Worm (Caenorhabditis elegans) whole organism, L4 larva: ENCODE data around the gene ham-1.
A peak's percentile ranks its signal among the peaks of the same experiment; 100 is the strongest.

ENCODE experiments used
- F26F4.8 ChIP-seq: fragments of 200-800 bp; sonication (Bioruptor generic); conservative IDR thresholded peaks from 2 replicates; pipeline ENCODE4 v1.3.6; 2022; ENCODE audit warnings: missing genetic modification characterization, missing compliant biosample characterization
- F37D6.2 ChIP-seq: sonication (generic microtip); optimal IDR thresholded peaks from 2 replicates; lab custom pipeline; 2016; ENCODE audit warnings: mild to moderate bottlenecking, missing genetic modification characterization, missing compliant biosample characterization
- F49E8.2 ChIP-seq: sonication (generic microtip); optimal IDR thresholded peaks from 2 replicates; lab custom pipeline; 2016; ENCODE audit warnings: missing compliant biosample characterization, mild to moderate bottlenecking, missing genetic modification characterization, borderline replicate concordance
- R02D3.7 ChIP-seq: fragments of 150-350 bp; sonication (generic microtip); optimal IDR thresholded peaks from 3 replicates; lab custom pipeline; 2014; ENCODE audit warnings: missing biosample characterization, missing genetic modification characterization
- Y75B8A.6 ChIP-seq: fragments of 200-800 bp; sonication (Bioruptor generic); IDR thresholded peaks from 2 replicates; pipeline ENCODE4 v1.3.6; 2022; ENCODE audit warnings: missing genetic modification reagents, missing genetic modification characterization, missing compliant biosample characterization
- ZK546.5 ChIP-seq, 2 experiments: sonication (generic microtip); optimal IDR thresholded peaks; 2 replicates each; lab custom pipeline; 2017; ENCODE audit warnings: missing biosample characterization in 2 of 2, missing genetic modification characterization in 2 of 2
- arid-1 ChIP-seq: fragments of 200-800 bp; sonication (Bioruptor generic); conservative IDR thresholded peaks from 2 replicates; pipeline ENCODE4 v1.3.6; 2022; ENCODE audit warnings: missing genetic modification reagents, missing genetic modification characterization, missing compliant biosample characterization
- ceh-28 ChIP-seq: fragments of 150-350 bp; optimal IDR thresholded peaks from 2 replicates; lab custom pipeline; 2014; ENCODE audit warnings: missing biosample characterization, missing genetic modification reagents, missing genetic modification characterization
- ceh-32 ChIP-seq: sonication (generic microtip); optimal IDR thresholded peaks from 2 replicates; lab custom pipeline; 2016; ENCODE audit warnings: mild to moderate bottlenecking, missing genetic modification characterization, missing compliant biosample characterization; ENCODE audit not compliant: poor library complexity
- ceh-44 ChIP-seq: fragments of 200-800 bp; sonication (Bioruptor generic); IDR thresholded peaks from 2 replicates; pipeline ENCODE4 v1.3.6; 2022; ENCODE audit warnings: missing genetic modification reagents, missing genetic modification characterization, missing compliant biosample characterization
- daf-12 ChIP-seq: fragments of 150-350 bp; optimal IDR thresholded peaks from 2 replicates; lab custom pipeline; 2014; ENCODE audit warnings: missing biosample characterization, missing genetic modification reagents, missing genetic modification characterization
- daf-19 ChIP-seq: fragments of 200-800 bp; sonication (Bioruptor generic); conservative IDR thresholded peaks from 2 replicates; pipeline ENCODE4 v1.3.6; 2022; ENCODE audit warnings: missing genetic modification characterization, missing compliant biosample characterization
- dmd-8 ChIP-seq: fragments of 200-800 bp; sonication (Bioruptor generic); IDR thresholded peaks from 2 replicates; pipeline ENCODE4 v1.3.6; 2022; ENCODE audit warnings: missing genetic modification characterization, missing compliant biosample characterization
- dpl-1 ChIP-seq: fragments of 150-350 bp; optimal IDR thresholded peaks from 2 replicates; lab custom pipeline; 2014; ENCODE audit warnings: missing biosample characterization, missing genetic modification reagents, missing genetic modification characterization
- duxl-1 ChIP-seq: sonication (generic microtip); optimal IDR thresholded peaks from 2 replicates; lab custom pipeline; 2016; ENCODE audit warnings: mild to moderate bottlenecking, missing genetic modification characterization, moderate library complexity, missing compliant biosample characterization; ENCODE audit not compliant: poor library complexity
- dve-1 ChIP-seq: sonication (generic microtip); optimal IDR thresholded peaks from 2 replicates; lab custom pipeline; 2017; ENCODE audit warnings: antibody characterized with exemption, mild to moderate bottlenecking, missing genetic modification characterization, missing compliant biosample characterization; ENCODE audit not compliant: insufficient read depth
- egl-43 ChIP-seq: fragments of 200-800 bp; sonication (Bioruptor generic); IDR thresholded peaks from 2 replicates; pipeline ENCODE4 v1.3.6; 2022; ENCODE audit warnings: missing genetic modification reagents, missing genetic modification characterization, missing compliant biosample characterization
- fkh-10 ChIP-seq: fragments of 150-350 bp; optimal IDR thresholded peaks from 2 replicates; lab custom pipeline; 2014; ENCODE audit warnings: missing biosample characterization, missing genetic modification reagents, missing genetic modification characterization
- gei-8 ChIP-seq: fragments of 200-800 bp; sonication (Bioruptor generic); optimal IDR thresholded peaks from 2 replicates; lab custom pipeline; 2018; ENCODE audit warnings: mild to moderate bottlenecking, missing genetic modification characterization, missing compliant biosample characterization
- lim-7 ChIP-seq: fragments of 200-800 bp; sonication (Bioruptor generic); IDR thresholded peaks from 2 replicates; pipeline ENCODE4 v1.3.6; 2022; ENCODE audit warnings: missing genetic modification characterization, missing compliant biosample characterization
- lin-1 ChIP-seq: fragments of 200-800 bp; sonication (Bioruptor generic); IDR thresholded peaks from 2 replicates; pipeline ENCODE4 v1.3.6; 2022; ENCODE audit warnings: missing genetic modification reagents, missing genetic modification characterization, missing compliant biosample characterization
- lsy-2 ChIP-seq, 2 experiments: fragments of 150-350 bp in 1 of 2; sonication (generic microtip) in 1 of 2; optimal IDR thresholded peaks; 2 replicates each; lab custom pipeline; 2014 to 2017; ENCODE audit warnings: missing biosample characterization in 2 of 2, missing genetic modification characterization in 2 of 2
- madf-9 ChIP-seq: fragments of 200-800 bp; sonication (Bioruptor generic); conservative IDR thresholded peaks from 2 replicates; pipeline ENCODE4 v1.3.6; 2022; ENCODE audit warnings: missing genetic modification reagents, missing genetic modification characterization, missing compliant biosample characterization
- mdl-1 ChIP-seq, 2 experiments: fragments of 150-350 bp in 1 of 2; sonication (generic microtip) in 1 of 2; optimal IDR thresholded peaks; 2 replicates each; lab custom pipeline; 2014 to 2017; ENCODE audit warnings: missing biosample characterization in 2 of 2, missing genetic modification characterization in 2 of 2
- mdt-29 ChIP-seq: fragments of 200-800 bp; sonication (Bioruptor generic); IDR thresholded peaks from 2 replicates; pipeline ENCODE4 v1.3.6; 2022; ENCODE audit warnings: missing genetic modification reagents, missing genetic modification characterization, missing compliant biosample characterization
- mep-1 ChIP-seq: fragments of 150-350 bp; sonication (generic microtip); optimal IDR thresholded peaks from 3 replicates; lab custom pipeline; 2014; ENCODE audit warnings: missing biosample characterization, missing genetic modification characterization
- mes-2 ChIP-seq: sonication (generic microtip); optimal IDR thresholded peaks from 2 replicates; lab custom pipeline; 2016; ENCODE audit warnings: missing genotype, mild to moderate bottlenecking, missing genetic modification characterization, missing compliant biosample characterization; ENCODE audit not compliant: poor library complexity, severe bottlenecking
- mxl-3 ChIP-seq: fragments of 200-800 bp; sonication (Bioruptor generic); optimal IDR thresholded peaks from 2 replicates; lab custom pipeline; 2018; ENCODE audit warnings: mild to moderate bottlenecking, missing genetic modification characterization, missing compliant biosample characterization
- nhr-102 ChIP-seq: sonication (generic microtip); optimal IDR thresholded peaks from 2 replicates; lab custom pipeline; 2016; ENCODE audit warnings: mild to moderate bottlenecking, missing genetic modification characterization, moderate library complexity, missing compliant biosample characterization
- nhr-11 ChIP-seq: fragments of 150-350 bp; optimal IDR thresholded peaks from 2 replicates; lab custom pipeline; 2014; ENCODE audit warnings: missing biosample characterization, missing genetic modification characterization
- nhr-111 ChIP-seq: fragments of 200-800 bp; sonication (Bioruptor generic); optimal IDR thresholded peaks from 2 replicates; lab custom pipeline; 2018; ENCODE audit warnings: mild to moderate bottlenecking, missing genetic modification characterization, missing compliant biosample characterization
- nhr-42 ChIP-seq: fragments of 200-800 bp; sonication (Bioruptor generic); IDR thresholded peaks from 2 replicates; pipeline ENCODE4 v1.3.6; 2022; ENCODE audit warnings: missing genetic modification characterization, missing compliant biosample characterization
- nhr-48 ChIP-seq: sonication (generic microtip); optimal IDR thresholded peaks from 2 replicates; lab custom pipeline; 2016; ENCODE audit warnings: mild to moderate bottlenecking, missing genetic modification characterization, missing compliant biosample characterization
- nhr-77 ChIP-seq: fragments of 150-350 bp; optimal IDR thresholded peaks from 2 replicates; lab custom pipeline; 2014; ENCODE audit warnings: missing biosample characterization, missing genetic modification characterization
- php-3 ChIP-seq: fragments of 200-800 bp; sonication (Bioruptor generic); IDR thresholded peaks from 2 replicates; pipeline ENCODE4 v1.3.6; 2022; ENCODE audit warnings: missing genetic modification reagents, missing genetic modification characterization, missing compliant biosample characterization
- rbr-2 ChIP-seq: sonication (generic microtip); optimal IDR thresholded peaks from 2 replicates; lab custom pipeline; 2016; ENCODE audit warnings: missing genotype, missing genetic modification characterization, missing compliant biosample characterization
- set-16 ChIP-seq: fragments of 200-800 bp; sonication (Bioruptor generic); IDR thresholded peaks from 2 replicates; pipeline ENCODE4 v1.3.6; 2022; ENCODE audit warnings: missing genetic modification reagents, missing genetic modification characterization, missing compliant biosample characterization
- tra-1 ChIP-seq: fragments of 200-800 bp; sonication (Bioruptor generic); IDR thresholded peaks from 2 replicates; pipeline ENCODE4 v1.3.6; 2022; ENCODE audit warnings: missing genetic modification reagents, missing genetic modification characterization, missing compliant biosample characterization
- vab-7 ChIP-seq: fragments of 200-800 bp; sonication (Bioruptor generic); IDR thresholded peaks from 2 replicates; pipeline ENCODE4 v1.3.6; 2022; ENCODE audit warnings: missing genetic modification reagents, missing genetic modification characterization, missing compliant biosample characterization
- zfp-2 ChIP-seq: sonication (generic microtip); optimal IDR thresholded peaks from 2 replicates; lab custom pipeline; 2016; ENCODE audit warnings: mild to moderate bottlenecking, missing genetic modification characterization, missing compliant biosample characterization
- zfp-3 ChIP-seq: fragments of 200-800 bp; sonication (Bioruptor generic); conservative IDR thresholded peaks from 2 replicates; pipeline ENCODE4 v1.3.6; 2022; ENCODE audit warnings: missing genetic modification reagents, missing genetic modification characterization, missing compliant biosample characterization
- zip-2 ChIP-seq: fragments of 150-350 bp; optimal IDR thresholded peaks from 2 replicates; lab custom pipeline; 2014; ENCODE audit warnings: missing biosample characterization, missing genetic modification characterization
- ztf-7 ChIP-seq: fragments of 150-350 bp; optimal IDR thresholded peaks from 2 replicates; lab custom pipeline; 2014; ENCODE audit warnings: missing biosample characterization, missing genetic modification characterization

The ham-1 gene

DNA sequence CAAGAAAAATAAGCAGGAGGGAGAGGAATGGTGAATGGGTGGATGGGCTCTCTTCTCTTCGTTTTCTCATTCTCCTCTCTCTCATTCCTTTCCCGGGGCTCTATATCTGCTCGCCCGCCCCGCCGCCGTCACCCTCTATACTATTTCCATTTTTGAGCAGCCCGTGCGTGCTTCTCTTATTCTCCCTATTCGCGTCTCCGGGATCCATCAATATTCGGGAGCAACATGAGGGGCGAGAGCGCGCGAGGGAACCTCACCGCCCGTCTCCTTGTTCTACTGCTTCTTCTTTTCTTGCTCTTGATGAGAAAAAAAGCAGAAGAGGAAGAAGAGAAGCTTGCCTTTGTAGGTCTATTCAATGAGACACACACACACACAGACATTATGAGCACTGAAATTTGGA is 42.2 kb downstream of the ham-1 start (continued):
- TF ChIP-seq R02D3.7 (tag; lab: Kevin White, UChicago) (no peak), F37D6.2 (peak; percentile 2), zfp-3 (GFP tag; lab: Robert Waterston, UW) (no peak), dpl-1 (GFP tag; lab: Kevin White, UChicago) (no peak), set-16 (GFP tag; lab: Robert Waterston, UW) (peak; percentile 54; the same call in 1 of the 2 replicates), zfp-2 (tag; lab: Kevin White, UChicago) (no peak), dmd-8 (GFP tag; lab: Robert Waterston, UW) (no peak), ceh-32 (tag; lab: Kevin White, UChicago) (no peak), mdl-1 (tag; optimal IDR thresholded peaks at IDR 0.05; lab: Kevin White, UChicago) (peak in 1 of 2 experiments; percentile 2), ceh-44 (no peak)
- TF ChIP-seq, all 104 proteins: peak for 12

DNA sequence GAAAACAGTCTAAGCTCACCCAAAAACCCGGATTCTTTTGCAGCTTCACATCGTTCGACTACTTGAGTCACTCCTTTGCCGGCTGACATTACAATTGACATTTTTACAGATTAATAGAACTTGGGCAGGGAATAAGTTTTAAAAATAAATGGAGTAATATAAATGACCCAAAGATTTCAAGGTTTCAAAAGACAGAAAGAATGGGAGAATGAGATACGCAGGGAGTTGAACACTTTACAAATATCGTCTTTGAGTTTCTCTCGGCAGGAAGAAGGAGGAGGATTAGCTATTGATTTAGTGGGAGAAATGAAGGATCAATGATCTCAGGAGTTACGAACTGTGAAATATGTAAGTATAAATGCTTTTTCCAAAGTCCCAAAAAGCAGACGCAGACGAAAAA is 44.0 kb downstream of the ham-1 start, which contains the start of gene K08E7.8:
Gene K08E7.8, minus strand, starts transcription at position 101 of the 400 bp plus-strand sequence.
- TF ChIP-seq ceh-28 (tag; lab: Kevin White, UChicago) (no peak), dve-1 (no peak), Y75B8A.6 (GFP tag; lab: Robert Waterston, UW) (no peak)

DNA sequence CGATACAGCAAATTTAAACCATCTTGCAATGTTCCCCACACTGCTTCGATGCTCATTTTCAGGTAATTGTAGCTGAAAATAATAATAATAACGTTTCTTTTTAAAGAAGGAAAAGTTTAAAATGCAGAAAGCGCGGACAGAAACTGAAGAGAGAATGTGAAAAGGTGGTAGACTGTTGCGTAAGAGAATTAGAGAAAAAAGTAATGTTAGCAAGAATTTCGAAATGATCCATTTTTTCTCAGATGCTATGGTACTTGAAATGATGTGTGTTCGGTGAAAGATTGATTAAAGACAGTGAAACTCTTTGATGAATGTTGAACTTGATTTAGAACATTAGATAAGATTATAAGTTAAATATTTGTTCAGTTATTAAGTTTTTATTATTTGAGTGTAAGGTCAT is 48.4 kb downstream of the ham-1 start, which contains the start of gene cul-6:
Gene cul-6, minus strand, starts transcription at position 79 of the 400 bp plus-strand sequence.
- TF ChIP-seq lin-1 (GFP tag; lab: Robert Waterston, UW) = no peak
- no peak for TF ChIP-seq arid-1
- TF ChIP-seq mep-1 (tag; lab: Kevin White, UChicago) = no peak

DNA sequence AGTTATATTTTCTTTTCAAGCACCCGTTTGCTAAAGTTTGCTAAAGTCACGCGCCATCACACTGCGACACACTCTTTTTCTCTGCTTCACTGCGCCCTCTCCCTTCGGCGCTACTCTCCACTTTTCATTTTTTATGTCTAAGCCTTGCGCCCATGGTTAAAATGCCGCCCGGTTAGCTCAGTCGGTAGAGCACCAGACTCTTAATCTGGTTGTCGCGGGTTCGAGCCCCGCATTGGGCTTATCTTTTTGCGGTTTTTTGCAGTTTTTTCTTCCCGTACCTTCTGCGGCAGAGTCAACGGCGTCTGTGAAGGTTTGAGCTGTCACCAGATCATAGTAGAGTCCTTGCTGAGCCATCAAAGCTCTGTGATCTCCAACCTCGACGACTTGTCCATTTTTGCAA is 52.6 kb downstream of the ham-1 start:
- TF ChIP-seq ceh-44 (peak; percentile 74; the same call in 1 of the 2 replicates), R02D3.7 (tag; lab: Kevin White, UChicago) (no peak), daf-19 (GFP tag; lab: Robert Waterston, UW) (no peak), php-3 (GFP tag; lab: Robert Waterston, UW) (peak; percentile 67), dpl-1 (GFP tag; lab: Kevin White, UChicago) (peak; percentile 38), ztf-7 (peak; percentile 10), lim-7 (GFP tag; lab: Robert Waterston, UW) (peak; percentile 89), nhr-11 (tag; lab: Kevin White, UChicago) (peak; percentile 22), nhr-77 (peak; percentile 2), mxl-3 (peak; percentile 46), dve-1 (peak; percentile 56), F26F4.8 (peak; percentile 79), gei-8 (GFP tag; lab: Kevin White, UChicago) (peak; percentile 41), nhr-48 (peak; percentile 50), egl-43 (GFP tag; lab: Robert Waterston, UW) (peak; percentile 97), fkh-10 (GFP tag; lab: Kevin White, UChicago) (peak; percentile 26), nhr-102 (peak; percentile 81), vab-7 (GFP tag; lab: Robert Waterston, UW) (peak; percentile 93), zip-2 (tag; lab: Kevin White, UChicago) (no peak), daf-12 (tag; lab: Kevin White, UChicago) (no peak), madf-9 (GFP tag; lab: Robert Waterston, UW) (peak; percentile 77), rbr-2 (tag; lab: Kevin White, UChicago) (peak; percentile 83), F49E8.2 (tag; lab: Kevin White, UChicago) (peak; percentile 48), tra-1 (GFP tag; lab: Robert Waterston, UW) (peak; percentile 51; the same call in 1 of the 2 replicates), arid-1 (peak; percentile 87), duxl-1 (tag; lab: Kevin White, UChicago) (peak; percentile 45), ZK546.5 (tag; optimal IDR thresholded peaks at IDR 0.05; lab: Kevin White, UChicago) (no peak), mdl-1 (tag; optimal IDR thresholded peaks at IDR 0.05; lab: Kevin White, UChicago) (peak in 1 of 2 experiments; percentile 80), nhr-111 (peak; percentile 28), mes-2 (peak; percentile 85), mdt-29 (GFP tag; lab: Robert Waterston, UW) (peak; percentile 80; the same call in 1 of the 2 replicates), nhr-42 (GFP tag; lab: Robert Waterston, UW) (peak; percentile 65; the same call in 1 of the 2 replicates), lin-1 (GFP tag; lab: Robert Waterston, UW) (peak; percentile 74), lsy-2 (tag; optimal IDR thresholded peaks at IDR 0.05; lab: Kevin White, UChicago) (no peak)
